Worm (Caenorhabditis elegans) whole organism, late embryonic: ENCODE results near the gene drd-10.

ENCODE experiments used
- C08G9.2 ChIP-seq: sonication (generic microtip); optimal IDR thresholded peaks from 2 replicates; lab custom pipeline; 2016; ENCODE audit warnings: mild to moderate bottlenecking, missing genetic modification characterization, moderate library complexity, missing compliant biosample characterization
- C38D4.7 ChIP-seq: fragments of 200-800 bp; sonication (Bioruptor generic); optimal IDR thresholded peaks from 2 replicates; lab custom pipeline; 2018; ENCODE audit warnings: mild to moderate bottlenecking, missing genetic modification characterization, moderate library complexity, missing compliant biosample characterization
- K09A11.1 ChIP-seq: sonication (generic microtip); optimal IDR thresholded peaks from 2 replicates; lab custom pipeline; 2017; ENCODE audit warnings: antibody characterized with exemption, mild to moderate bottlenecking, missing genetic modification characterization, missing compliant biosample characterization; ENCODE audit not compliant: insufficient read depth
- T23F11.4 ChIP-seq: fragments of 200-800 bp; sonication (Bioruptor generic); optimal IDR thresholded peaks from 2 replicates; lab custom pipeline; 2018; ENCODE audit warnings: mild to moderate bottlenecking, missing genetic modification characterization, missing compliant biosample characterization
- Y22D7AL.16 ChIP-seq: sonication (generic microtip); optimal IDR thresholded peaks from 2 replicates; lab custom pipeline; 2016; ENCODE audit warnings: missing genetic modification characterization, missing compliant biosample characterization
- ama-1 ChIP-seq: fragments of 150-350 bp; optimal IDR thresholded peaks from 2 replicates; lab custom pipeline; 2014
- ceh-14 ChIP-seq: sonication (generic microtip); optimal IDR thresholded peaks from 2 replicates; lab custom pipeline; 2016; ENCODE audit warnings: missing genotype, missing genetic modification characterization, missing compliant biosample characterization
- ceh-19 ChIP-seq: fragments of 200-800 bp; sonication (Bioruptor generic); optimal IDR thresholded peaks from 2 replicates; lab custom pipeline; 2018; ENCODE audit warnings: mild to moderate bottlenecking, missing genetic modification characterization, missing compliant biosample characterization
- ceh-22 ChIP-seq: sonication (generic microtip); optimal IDR thresholded peaks from 2 replicates; lab custom pipeline; 2017; ENCODE audit warnings: missing biosample characterization, missing genetic modification characterization
- ceh-24 ChIP-seq: sonication (generic microtip); optimal IDR thresholded peaks from 2 replicates; lab custom pipeline; 2016; ENCODE audit warnings: mild to moderate bottlenecking, missing genetic modification characterization, missing compliant biosample characterization
- ceh-45 ChIP-seq: fragments of 200-800 bp; sonication (Bioruptor generic); IDR thresholded peaks from 2 replicates; pipeline ENCODE4 v1.3.6; 2022; ENCODE audit warnings: missing genetic modification reagents, missing genetic modification characterization, missing compliant biosample characterization
- ceh-48 ChIP-seq: sonication (generic microtip); optimal IDR thresholded peaks from 2 replicates; lab custom pipeline; 2016; ENCODE audit warnings: missing genetic modification characterization, inconsistent platforms, missing compliant biosample characterization
- ceh-9 ChIP-seq: sonication (generic microtip); optimal IDR thresholded peaks from 2 replicates; lab custom pipeline; 2016; ENCODE audit warnings: mild to moderate bottlenecking, missing genetic modification characterization, inconsistent platforms, missing compliant biosample characterization
- dmd-4 ChIP-seq: sonication (generic microtip); optimal IDR thresholded peaks from 2 replicates; lab custom pipeline; 2016; ENCODE audit warnings: borderline replicate concordance, missing genetic modification characterization, missing compliant biosample characterization
- dve-1 ChIP-seq: sonication (generic microtip); optimal IDR thresholded peaks from 2 replicates; lab custom pipeline; 2017; ENCODE audit warnings: antibody characterized with exemption, mild to moderate bottlenecking, missing genetic modification characterization, missing compliant biosample characterization
- eyg-1 ChIP-seq: sonication (generic microtip); optimal IDR thresholded peaks from 2 replicates; lab custom pipeline; 2016; ENCODE audit warnings: missing genotype, missing genetic modification characterization, missing compliant biosample characterization
- fkh-10 ChIP-seq: fragments of 150-350 bp; optimal IDR thresholded peaks from 2 replicates; lab custom pipeline; 2014; ENCODE audit warnings: missing biosample characterization, missing genetic modification reagents, missing genetic modification characterization
- fkh-6 ChIP-seq: sonication (generic microtip); optimal IDR thresholded peaks from 2 replicates; lab custom pipeline; 2016; ENCODE audit warnings: missing genetic modification characterization, missing compliant biosample characterization
- gmeb-2 ChIP-seq: sonication (generic microtip); optimal IDR thresholded peaks from 2 replicates; lab custom pipeline; 2016; ENCODE audit warnings: missing genetic modification characterization, inconsistent platforms, missing compliant biosample characterization
- hlh-13 ChIP-seq: fragments of 200-800 bp; sonication (Bioruptor generic); optimal IDR thresholded peaks from 2 replicates; lab custom pipeline; 2018; ENCODE audit warnings: mild to moderate bottlenecking, missing genetic modification characterization, missing compliant biosample characterization
- hlh-30 ChIP-seq: sonication (generic microtip); optimal IDR thresholded peaks from 2 replicates; lab custom pipeline; 2017; ENCODE audit warnings: antibody characterized with exemption, missing genetic modification characterization, missing compliant biosample characterization; ENCODE audit not compliant: insufficient read depth
- hlh-6 ChIP-seq: sonication (generic microtip); optimal IDR thresholded peaks from 2 replicates; lab custom pipeline; 2016; ENCODE audit warnings: missing genotype, missing genetic modification characterization, missing compliant biosample characterization
- lim-6 ChIP-seq: sonication (generic microtip); optimal IDR thresholded peaks from 2 replicates; lab custom pipeline; 2016; ENCODE audit warnings: missing genetic modification characterization, missing compliant biosample characterization
- lin-11 ChIP-seq: fragments of 200-800 bp; sonication (Bioruptor generic); optimal IDR thresholded peaks from 2 replicates; lab custom pipeline; 2018; ENCODE audit warnings: mild to moderate bottlenecking, missing genetic modification characterization, missing compliant biosample characterization
- madf-2 ChIP-seq: sonication (generic microtip); optimal IDR thresholded peaks from 2 replicates; lab custom pipeline; 2017; ENCODE audit warnings: missing genetic modification characterization, missing compliant biosample characterization
- nfya-1 ChIP-seq: sonication (generic microtip); optimal IDR thresholded peaks from 2 replicates; lab custom pipeline; 2017; ENCODE audit warnings: missing genetic modification characterization, mild to moderate bottlenecking, missing compliant biosample characterization, antibody characterized with exemption, moderate library complexity
- nhr-11 ChIP-seq: fragments of 150-350 bp; optimal IDR thresholded peaks from 2 replicates; lab custom pipeline; 2014; ENCODE audit warnings: missing biosample characterization, missing genetic modification characterization
- npax-4 ChIP-seq: sonication (generic microtip); optimal IDR thresholded peaks from 2 replicates; lab custom pipeline; 2016; ENCODE audit warnings: missing genetic modification characterization, missing compliant biosample characterization
- pax-1 ChIP-seq: fragments of 150-350 bp; optimal IDR thresholded peaks from 2 replicates; lab custom pipeline; 2014; ENCODE audit warnings: missing biosample characterization, missing genetic modification characterization
- pqm-1 ChIP-seq: sonication (generic microtip); optimal IDR thresholded peaks from 2 replicates; lab custom pipeline; 2016; ENCODE audit warnings: missing genetic modification characterization, missing compliant biosample characterization
- ref-2 ChIP-seq: sonication (generic microtip); optimal IDR thresholded peaks from 2 replicates; lab custom pipeline; 2016; ENCODE audit warnings: missing genetic modification characterization, missing compliant biosample characterization
- sox-4 ChIP-seq: sonication (generic microtip); optimal IDR thresholded peaks from 2 replicates; lab custom pipeline; 2017; ENCODE audit warnings: mild to moderate bottlenecking, missing genetic modification characterization, inconsistent platforms, missing compliant biosample characterization
- syd-9 ChIP-seq: sonication (generic microtip); optimal IDR thresholded peaks from 2 replicates; lab custom pipeline; 2016; ENCODE audit warnings: mild to moderate bottlenecking, missing genetic modification characterization, moderate library complexity, missing compliant biosample characterization
- tbx-2 ChIP-seq: sonication (generic microtip); optimal IDR thresholded peaks from 2 replicates; lab custom pipeline; 2016; ENCODE audit warnings: missing genetic modification characterization, missing compliant biosample characterization
- tbx-7 ChIP-seq: sonication (generic microtip); optimal IDR thresholded peaks from 2 replicates; lab custom pipeline; 2016; ENCODE audit warnings: missing genotype, missing genetic modification characterization, missing compliant biosample characterization
- unc-42 ChIP-seq: sonication (generic microtip); optimal IDR thresholded peaks from 2 replicates; lab custom pipeline; 2016; ENCODE audit warnings: missing genotype, missing genetic modification characterization, missing compliant biosample characterization
- zip-5 ChIP-seq: sonication (generic microtip); optimal IDR thresholded peaks from 2 replicates; lab custom pipeline; 2016; ENCODE audit warnings: missing genetic modification characterization, missing compliant biosample characterization

Gene drd-10

ce11 chrV:6982813-6983212 is 24.6 kb upstream of the drd-10 start, which contains the start of gene nhr-161:
Gene nhr-161 (minus strand): TSS chrV:6982913.
- no peak for TF ChIP-seq dmd-4
- TF ChIP-seq gmeb-2 (tag; lab: Kevin White, UChicago): no peak
- no peak for TF ChIP-seq ceh-48 (tag; lab: Kevin White, UChicago)
- no peak for TF ChIP-seq ceh-19 (GFP tag; lab: Kevin White, UChicago)
- no peak for TF ChIP-seq ref-2 (tag; lab: Kevin White, UChicago)
- TF ChIP-seq hlh-13 (GFP tag; lab: Kevin White, UChicago): no peak
- no peak for TF ChIP-seq fkh-10
- TF ChIP-seq T23F11.4: no peak
- TF ChIP-seq ama-1 (lab: Kevin White, UChicago): no peak
- TF ChIP-seq ceh-14 (tag; lab: Kevin White, UChicago): no peak
- no peak for TF ChIP-seq madf-2 (tag; lab: Kevin White, UChicago)
- TF ChIP-seq K09A11.1: no peak
- no peak for TF ChIP-seq C08G9.2 (tag; lab: Kevin White, UChicago)
- no peak for TF ChIP-seq hlh-30 (tag; lab: Kevin White, UChicago)
- no peak for TF ChIP-seq hlh-6 (tag; lab: Kevin White, UChicago)
- TF ChIP-seq ceh-24 (tag; lab: Kevin White, UChicago): no peak
- no peak for TF ChIP-seq lin-11 (tag; lab: Kevin White, UChicago)
- no peak for TF ChIP-seq eyg-1 (tag; lab: Kevin White, UChicago)
- TF ChIP-seq nhr-11 (tag; lab: Kevin White, UChicago): no peak

DNA sequence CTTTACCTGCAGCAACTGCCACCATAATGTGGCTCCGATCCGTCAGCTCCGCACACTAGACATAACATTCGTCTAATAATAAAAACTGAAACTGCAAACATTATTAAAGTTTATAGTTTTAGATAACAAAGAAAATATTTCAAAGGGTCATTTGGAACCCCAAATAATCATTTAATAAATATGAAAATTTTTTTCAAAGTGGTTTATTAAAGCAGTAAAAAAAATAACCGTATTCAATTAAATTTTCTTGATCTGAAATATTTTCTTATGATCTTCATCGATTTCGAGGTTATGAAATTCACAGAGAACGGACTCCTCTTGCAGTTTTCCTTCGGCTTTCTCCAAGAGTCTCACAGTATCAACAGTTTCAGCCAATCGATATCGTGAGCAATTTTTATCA is 21.5 kb upstream of the drd-10 start, which contains the start of gene nhr-163:
nhr-163 (minus strand) TSS at position 101 of the 400 bp plus-strand sequence.
- TF ChIP-seq ceh-48 (tag; lab: Kevin White, UChicago) (no peak), sox-4 (tag; lab: Kevin White, UChicago) (no peak), nfya-1 (tag; lab: Kevin White, UChicago) (no peak), ceh-14 (tag; lab: Kevin White, UChicago) (no peak), hlh-30 (tag; lab: Kevin White, UChicago) (no peak), npax-4 (tag; lab: Kevin White, UChicago) (no peak), eyg-1 (tag; lab: Kevin White, UChicago) (no peak), dmd-4 (no peak), dve-1 (tag; lab: Kevin White, UChicago) (no peak), ceh-22 (no peak), pax-1 (tag; lab: Kevin White, UChicago) (no peak), unc-42 (tag; lab: Kevin White, UChicago) (no peak), zip-5 (tag; lab: Kevin White, UChicago) (no peak), fkh-6 (tag; lab: Kevin White, UChicago) (no peak), Y22D7AL.16 (no peak)

- no peak for TF ChIP-seq C38D4.7 (GFP tag; lab: Kevin White, UChicago)
- TF ChIP-seq ceh-45: no peak
- no peak for TF ChIP-seq eyg-1 (tag; lab: Kevin White, UChicago)
- no peak for TF ChIP-seq Y22D7AL.16
- no peak for TF ChIP-seq C08G9.2 (tag; lab: Kevin White, UChicago)
- no peak for TF ChIP-seq hlh-13 (GFP tag; lab: Kevin White, UChicago)
- TF ChIP-seq lim-6 (tag; lab: Kevin White, UChicago): no peak
- TF ChIP-seq tbx-2 (tag; lab: Kevin White, UChicago): no peak
- TF ChIP-seq ceh-9 (tag; lab: Kevin White, UChicago): no peak
These were observed 19.7 kb upstream of the drd-10 start, which contains the start of gene nhr-139 for ce11 chrV:6987673-6988072. Gene nhr-139 (minus strand): TSS chrV:6987773.

- TF ChIP-seq nhr-11 (tag; lab: Kevin White, UChicago) (no peak), gmeb-2 (tag; lab: Kevin White, UChicago) (no peak), syd-9 (no peak), pqm-1 (tag; lab: Kevin White, UChicago) (no peak), tbx-7 (tag; lab: Kevin White, UChicago) (no peak)
These were observed 17.7 kb upstream of the drd-10 start, which contains the start of gene nhr-140 for ce11 chrV:6989626-6990138. Gene nhr-140 (minus strand): TSS chrV:6989676.
